Worm (Caenorhabditis elegans) whole organism, L3 larva: ENCODE data around the gene T07A9.14.

Experiments used
- nhr-76 ChIP-seq: fragments of 150-350 bp; sonication (generic microtip); optimal IDR thresholded peaks from 5 replicates; lab custom pipeline; 2014; ENCODE audit warnings: missing biosample characterization, missing genetic modification characterization
- sea-2 ChIP-seq: fragments of 150-350 bp; sonication (generic microtip); optimal IDR thresholded peaks from 4 replicates; lab custom pipeline; 2014; ENCODE audit warnings: missing biosample characterization, missing genetic modification reagents, missing genetic modification characterization
- unc-39 ChIP-seq: sonication (generic microtip); optimal IDR thresholded peaks from 4 replicates; lab custom pipeline; 2017; ENCODE audit warnings: missing biosample characterization, missing genetic modification characterization

ce11 chrIV:383135-383731, 3.3 kb upstream of the T07A9.14 start, which contains the start of gene spl-1:
- TF ChIP-seq unc-39: no peak
- TF ChIP-seq sea-2 (GFP tag; lab: Kevin White, UChicago): no peak
- no peak for TF ChIP-seq nhr-76 (tag; lab: Kevin White, UChicago)
